Fruit fly (Drosophila melanogaster) whole organism, embryonic: ENCODE measurements around the gene CG31131.

Experiments
- Adf1 ChIP-seq: fragments of 200-800 bp; sonication (Bioruptor generic); IDR thresholded peaks from 2 replicates; pipeline ENCODE4 v1.3.6; 2022; ENCODE audit warnings: missing biosample characterization, missing genetic modification characterization
- B-H2 ChIP-seq: fragments of 200-800 bp; sonication (Bioruptor generic); optimal IDR thresholded peaks from 2 replicates; lab custom pipeline; 2018; ENCODE audit warnings: missing biosample characterization, mild to moderate bottlenecking, missing genetic modification characterization
- Bteb2 ChIP-seq: fragments of 200-800 bp; sonication (Bioruptor generic); optimal IDR thresholded peaks from 2 replicates; lab custom pipeline; 2016; ENCODE audit warnings: missing biosample characterization, missing genetic modification characterization
- C15 ChIP-seq: fragments of 200-800 bp; sonication (Bioruptor generic); IDR thresholded peaks from 3 replicates; pipeline ENCODE4 v1.3.6; 2022; ENCODE audit warnings: missing biosample characterization, missing genetic modification characterization
- CG10959 ChIP-seq: fragments of 200-800 bp; sonication (Bioruptor generic); IDR thresholded peaks from 2 replicates; pipeline ENCODE4 v1.3.6; 2022; ENCODE audit warnings: missing biosample characterization, missing genetic modification characterization
- CG11247 ChIP-seq: fragments of 200-800 bp; sonication (Bioruptor generic); IDR thresholded peaks from 2 replicates; pipeline ENCODE4 v1.3.6; 2022; ENCODE audit warnings: missing biosample characterization, missing genetic modification characterization
- CG12236 ChIP-seq: fragments of 200-800 bp; sonication (Bioruptor generic); optimal IDR thresholded peaks from 2 replicates; lab custom pipeline; 2016; ENCODE audit warnings: missing biosample characterization, missing genetic modification characterization
- CG12659 ChIP-seq: fragments of 200-800 bp; sonication (Bioruptor generic); optimal IDR thresholded peaks from 3 replicates; lab custom pipeline; 2017; ENCODE audit warnings: mild to moderate bottlenecking, missing biosample characterization, missing genetic modification reagents, missing genetic modification characterization
- CG13775 ChIP-seq: fragments of 200-800 bp; sonication (Bioruptor generic); optimal IDR thresholded peaks from 3 replicates; lab custom pipeline; 2017; ENCODE audit warnings: missing biosample characterization, mild to moderate bottlenecking, missing genetic modification characterization
- CG16863 ChIP-seq: fragments of 200-800 bp; sonication (Bioruptor generic); optimal IDR thresholded peaks from 3 replicates; lab custom pipeline; 2016; ENCODE audit warnings: missing biosample characterization, missing genetic modification characterization
- CG17359 ChIP-seq: fragments of 200-800 bp; sonication (Bioruptor generic); optimal IDR thresholded peaks from 3 replicates; lab custom pipeline; 2018; ENCODE audit warnings: missing biosample characterization, mild to moderate bottlenecking, missing genetic modification characterization, moderate library complexity
- CG17802 ChIP-seq: fragments of 200-800 bp; sonication (Bioruptor generic); optimal IDR thresholded peaks from 2 replicates; lab custom pipeline; 2018; ENCODE audit warnings: missing biosample characterization, mild to moderate bottlenecking, missing genetic modification characterization, moderate library complexity
- CG1792 ChIP-seq: fragments of 200-800 bp; sonication (Bioruptor generic); optimal IDR thresholded peaks from 2 replicates; lab custom pipeline; 2016; ENCODE audit warnings: missing biosample characterization, missing genetic modification characterization
- CG18619 ChIP-seq: fragments of 200-800 bp; sonication (Bioruptor generic); optimal IDR thresholded peaks from 3 replicates; lab custom pipeline; 2017; ENCODE audit warnings: missing biosample characterization, mild to moderate bottlenecking, missing genetic modification characterization
- CG32532 ChIP-seq: fragments of 200-800 bp; sonication (Bioruptor generic); IDR thresholded peaks from 2 replicates; pipeline ENCODE4 v1.3.6; 2022; ENCODE audit warnings: missing biosample characterization, missing genetic modification characterization
- CG3726 ChIP-seq: fragments of 200-800 bp; sonication (Bioruptor generic); IDR thresholded peaks from 3 replicates; pipeline ENCODE4, ENCODE4 v1.3.6; 2022; ENCODE audit warnings: missing biosample characterization, missing genetic modification characterization
- CG4707 ChIP-seq: fragments of 200-800 bp; sonication (Bioruptor generic); optimal IDR thresholded peaks from 2 replicates; lab custom pipeline; 2018; ENCODE audit warnings: missing biosample characterization, mild to moderate bottlenecking, missing genetic modification characterization, moderate library complexity
- CG6683 ChIP-seq: fragments of 200-800 bp; sonication (Bioruptor generic); optimal IDR thresholded peaks from 2 replicates; lab custom pipeline; 2017; ENCODE audit warnings: missing biosample characterization, mild to moderate bottlenecking, missing genetic modification characterization, missing genetic modification reagents
- CG6689 ChIP-seq: fragments of 200-800 bp; sonication (Bioruptor generic); IDR thresholded peaks from 2 replicates; pipeline ENCODE4 v1.3.6; 2022; ENCODE audit warnings: missing biosample characterization, missing genetic modification characterization
- CG9437 ChIP-seq: fragments of 200-800 bp; sonication (Bioruptor generic); optimal IDR thresholded peaks from 2 replicates; lab custom pipeline; 2018; ENCODE audit warnings: missing biosample characterization, mild to moderate bottlenecking, missing genetic modification characterization
- CG9932 ChIP-seq: fragments of 200-800 bp; sonication (Bioruptor generic); IDR thresholded peaks from 2 replicates; pipeline ENCODE4 v1.3.6; 2022; ENCODE audit warnings: missing biosample characterization, missing genetic modification characterization
- Fer1 ChIP-seq: fragments of 200-800 bp; sonication (Bioruptor generic); optimal IDR thresholded peaks from 2 replicates; lab custom pipeline; 2017; ENCODE audit warnings: missing biosample characterization, mild to moderate bottlenecking, missing genetic modification characterization
- HmgZ ChIP-seq: fragments of 200-800 bp; sonication (Bioruptor generic); optimal IDR thresholded peaks from 2 replicates; lab custom pipeline; 2018; ENCODE audit warnings: missing biosample characterization, mild to moderate bottlenecking, missing genetic modification characterization
- Hr39 ChIP-seq: fragments of >200 bp; optimal IDR thresholded peaks from 2 replicates; lab custom pipeline; 2017
- Hsf ChIP-seq: fragments of 200-800 bp; sonication (Bioruptor generic); optimal IDR thresholded peaks from 3 replicates; lab custom pipeline; 2016; ENCODE audit warnings: missing biosample characterization, missing genetic modification characterization
- Nf-YC ChIP-seq: fragments of 200-800 bp; optimal IDR thresholded peaks from 3 replicates; lab custom pipeline; 2019; ENCODE audit warnings: missing biosample characterization, mild to moderate bottlenecking, missing genetic modification characterization, moderate library complexity
- Ptx1 ChIP-seq: fragments of 200-800 bp; sonication (Bioruptor generic); IDR thresholded peaks from 2 replicates; pipeline ENCODE4 v1.3.6; 2022; ENCODE audit warnings: missing biosample characterization, missing genetic modification characterization
- Sry-δ ChIP-seq: fragments of 200-800 bp; sonication (Bioruptor generic); optimal IDR thresholded peaks from 2 replicates; lab custom pipeline; 2016; ENCODE audit warnings: missing biosample characterization, missing genetic modification characterization
- Usf ChIP-seq: fragments of 200-800 bp; sonication (Bioruptor generic); optimal IDR thresholded peaks from 2 replicates; lab custom pipeline; 2017; ENCODE audit warnings: missing genotype, missing biosample characterization, missing genetic modification characterization
- ab ChIP-seq: fragments of 200-800 bp; sonication (Bioruptor generic); optimal IDR thresholded peaks from 2 replicates; lab custom pipeline; 2016; ENCODE audit warnings: missing biosample characterization, missing genetic modification characterization
- amos ChIP-seq: fragments of 200-800 bp; sonication (Bioruptor generic); IDR thresholded peaks from 2 replicates; pipeline ENCODE4 v1.3.6; 2022; ENCODE audit warnings: missing biosample characterization, missing genetic modification characterization; ENCODE audit not compliant: partially characterized antibody
- aop ChIP-seq: fragments of 200-800 bp; sonication (Bioruptor generic); IDR thresholded peaks from 2 replicates; pipeline ENCODE4 v1.3.6; 2022; ENCODE audit warnings: missing biosample characterization, missing genetic modification characterization
- ase ChIP-seq: fragments of 200-800 bp; sonication (Bioruptor generic); IDR thresholded peaks from 3 replicates; pipeline ENCODE4 v1.3.6; 2022; ENCODE audit warnings: missing biosample characterization, missing genetic modification characterization
- cato ChIP-seq: fragments of 200-800 bp; sonication (Bioruptor generic); optimal IDR thresholded peaks from 2 replicates; lab custom pipeline; 2016; ENCODE audit warnings: missing biosample characterization, missing genetic modification characterization, borderline replicate concordance
- chinmo ChIP-seq: fragments of 200-800 bp; sonication (Bioruptor generic); IDR thresholded peaks from 4 replicates; pipeline ENCODE4 v1.3.6; 2022; ENCODE audit warnings: missing biosample characterization, missing genetic modification characterization; ENCODE audit not compliant: partially characterized antibody
- chn ChIP-seq: fragments of 200-800 bp; sonication (Bioruptor generic); optimal IDR thresholded peaks from 2 replicates; lab custom pipeline; 2016; ENCODE audit warnings: missing biosample characterization, missing genetic modification characterization
- da ChIP-seq: fragments of 200-800 bp; sonication (Bioruptor generic); optimal IDR thresholded peaks from 2 replicates; lab custom pipeline; 2016; ENCODE audit warnings: missing biosample characterization, missing genetic modification characterization
- dan ChIP-seq: fragments of 200-800 bp; sonication (Bioruptor generic); IDR thresholded peaks from 2 replicates; pipeline ENCODE4 v1.3.6; 2022; ENCODE audit warnings: missing biosample characterization, missing genetic modification characterization
- disco-r ChIP-seq: fragments of 200-800 bp; sonication (Bioruptor generic); optimal IDR thresholded peaks from 2 replicates; lab custom pipeline; 2016; ENCODE audit warnings: missing biosample characterization, missing genetic modification characterization
- dysf ChIP-seq: fragments of 200-800 bp; sonication (Bioruptor generic); IDR thresholded peaks from 3 replicates; pipeline ENCODE4 v1.3.6; 2022; ENCODE audit warnings: missing biosample characterization, missing genetic modification characterization
- gce ChIP-seq: fragments of 200-800 bp; sonication (Bioruptor generic); IDR thresholded peaks from 3 replicates; pipeline ENCODE4 v1.3.6; 2022; ENCODE audit warnings: missing biosample characterization, missing genetic modification characterization
- hth ChIP-seq: fragments of >200 bp; optimal IDR thresholded peaks from 2 replicates; lab custom pipeline; 2017; ENCODE audit warnings: inconsistent platforms
- ken ChIP-seq: fragments of 200-800 bp; sonication (Bioruptor generic); IDR thresholded peaks from 3 replicates; pipeline ENCODE4 v1.3.6; 2022; ENCODE audit warnings: missing biosample characterization, missing genetic modification characterization
- nau ChIP-seq: fragments of 200-800 bp; sonication (Bioruptor generic); optimal IDR thresholded peaks from 3 replicates; lab custom pipeline; 2017; ENCODE audit warnings: missing biosample characterization, mild to moderate bottlenecking, missing genetic modification characterization, missing genetic modification reagents
- pan ChIP-seq, 4 experiments: fragments of >200 bp in 3 of 4; fragments of 200-800 bp in 1 of 4; sonication (Bioruptor generic) in 1 of 4; optimal IDR thresholded peaks in 3 of 4; IDR thresholded peaks in 1 of 4; 2 replicates each; pipeline versions ENCODE4 v1.3.6 to Lab custom; 2017 to 2022; ENCODE audit warnings: missing biosample characterization in 2 of 4, missing genetic modification characterization in 2 of 4, mixed read lengths in 1 of 4
- phol ChIP-seq: fragments of 200-800 bp; sonication (Bioruptor generic); optimal IDR thresholded peaks from 3 replicates; lab custom pipeline; 2018; ENCODE audit warnings: missing biosample characterization, mild to moderate bottlenecking, missing genetic modification characterization, moderate library complexity
- pita ChIP-seq: fragments of 200-800 bp; sonication (Bioruptor generic); optimal IDR thresholded peaks from 2 replicates; lab custom pipeline; 2017; ENCODE audit warnings: missing biosample characterization, mild to moderate bottlenecking, missing genetic modification characterization
- row ChIP-seq: fragments of 200-800 bp; sonication (Bioruptor generic); IDR thresholded peaks from 3 replicates; pipeline ENCODE4 v1.3.6; 2022; ENCODE audit warnings: missing biosample characterization, missing genetic modification characterization
- sens-2 ChIP-seq: fragments of 200-800 bp; sonication (Bioruptor generic); IDR thresholded peaks from 2 replicates; pipeline ENCODE4 v1.3.6; 2022; ENCODE audit warnings: missing biosample characterization, missing genetic modification characterization
- seq ChIP-seq: fragments of 200-800 bp; sonication (Bioruptor generic); IDR thresholded peaks from 2 replicates; pipeline ENCODE4 v1.3.6; 2022; ENCODE audit warnings: missing biosample characterization, missing genetic modification characterization
- slp2 ChIP-seq: fragments of 200-800 bp; sonication (Bioruptor generic); optimal IDR thresholded peaks from 2 replicates; lab custom pipeline; 2016; ENCODE audit warnings: missing biosample characterization, missing genetic modification characterization
- wdn ChIP-seq: fragments of 200-800 bp; sonication (Bioruptor generic); IDR thresholded peaks from 2 replicates; pipeline ENCODE4 v1.3.6; 2022; ENCODE audit warnings: missing biosample characterization, missing genetic modification characterization

The CG31131 gene

dm6 chr3R:27988189-27988588 lies 25.2 kb upstream of the CG31131 start, which contains the start of gene betaTub97EF (continued):
- no peak for TF ChIP-seq CG1792
- TF ChIP-seq aop (GFP tag; lab: Robert Waterston, UW): no peak; the same call in 1 of the 2 replicates
- TF ChIP-seq CG6683: no peak
- peak; percentile 48 for TF ChIP-seq row (GFP tag; lab: Robert Waterston, UW)
- TF ChIP-seq seq (GFP tag; lab: Robert Waterston, UW): 0 out of 2 replicates have a peak, but pooled peaks have one; percentile 9
- no peak for TF ChIP-seq cato (GFP tag; lab: Kevin White, UChicago)
- no peak for TF ChIP-seq ab (GFP tag; lab: Kevin White, UChicago)
- TF ChIP-seq Nf-YC (tag; lab: Kevin White, UChicago): no peak
- TF ChIP-seq pan (optimal IDR thresholded peaks at IDR 0.05; lab: Kevin White, UChicago): no peak
- TF ChIP-seq pan (GFP tag; optimal IDR thresholded peaks at IDR 0.05 in 1 of 2, IDR thresholded peaks at IDR 0.05 in 1 of 2): peak in 1 of 2 experiments; percentile 24
- TF ChIP-seq dysf (GFP tag; lab: Robert Waterston, UW): peak; percentile 32; the same call in 2 of the 3 replicates
- TF ChIP-seq B-H2 (GFP tag; lab: Kevin White, UChicago): peak; percentile 10
- 0 out of 2 replicates have a peak, but pooled peaks have one; percentile 25 for TF ChIP-seq CG11247
- TF ChIP-seq Hsf (GFP tag; lab: Kevin White, UChicago): no peak
- TF ChIP-seq slp2 (GFP tag; lab: Kevin White, UChicago): no peak
- no peak for TF ChIP-seq CG18619
- no peak for TF ChIP-seq C15 (GFP tag; lab: Robert Waterston, UW)
- TF ChIP-seq CG12659: no peak
- TF ChIP-seq Usf (GFP tag; lab: Kevin White, UChicago): no peak
- no peak for TF ChIP-seq CG6689 (GFP tag; lab: Robert Waterston, UW)
- no peak for TF ChIP-seq CG9437 (GFP tag; lab: Kevin White, UChicago)
- TF ChIP-seq wdn (GFP tag; lab: Robert Waterston, UW): no peak
- TF ChIP-seq CG10959 (GFP tag; lab: Robert Waterston, UW): no peak
- TF ChIP-seq CG16863 (GFP tag; lab: Kevin White, UChicago): no peak
- no peak for TF ChIP-seq Bteb2 (GFP tag; lab: Kevin White, UChicago)
- no peak for TF ChIP-seq CG17802 (tag; lab: Kevin White, UChicago)
- TF ChIP-seq gce: peak; percentile 18; the same call in 1 of the 3 replicates
- no peak for TF ChIP-seq pita (GFP tag; lab: Kevin White, UChicago)
- TF ChIP-seq sens-2 (GFP tag; lab: Robert Waterston, UW): 0 out of 2 replicates have a peak, but pooled peaks have one; percentile 6
- TF ChIP-seq CG13775 (GFP tag; lab: Kevin White, UChicago): no peak
- TF ChIP-seq disco-r (GFP tag; lab: Kevin White, UChicago): no peak
- 0 out of 3 replicates have a peak, but pooled peaks have one; percentile 42 for TF ChIP-seq ken (GFP tag; lab: Robert Waterston, UW)
- TF ChIP-seq da: no peak
- TF ChIP-seq HmgZ (tag; lab: Kevin White, UChicago): peak; percentile 29
- TF ChIP-seq CG3726 (GFP tag; lab: Robert Waterston, UW): no peak
- no peak for TF ChIP-seq CG12236
- peak; percentile 68; the same call in 1 of the 4 replicates for TF ChIP-seq chinmo
- 0 out of 3 replicates have a peak, but pooled peaks have one; percentile 8 for TF ChIP-seq ase (GFP tag; lab: Robert Waterston, UW)
- peak; percentile 35; the same call in 1 of the 2 replicates for TF ChIP-seq CG32532 (GFP tag; lab: Robert Waterston, UW)
- TF ChIP-seq dan (GFP tag; lab: Robert Waterston, UW): no peak
- TF ChIP-seq CG17359 (tag; lab: Kevin White, UChicago): no peak
- no peak for TF ChIP-seq Adf1 (GFP tag; lab: Robert Waterston, UW)
- TF ChIP-seq amos (GFP tag; lab: Robert Waterston, UW): no peak; the same call in 1 of the 2 replicates
- no peak for TF ChIP-seq Sry-δ (GFP tag; lab: Kevin White, UChicago)
- no peak for TF ChIP-seq nau (GFP tag; lab: Kevin White, UChicago)
- no peak for TF ChIP-seq Fer1 (GFP tag; lab: Kevin White, UChicago)
- TF ChIP-seq chn: no peak
- peak; percentile 9 for TF ChIP-seq CG4707
- TF ChIP-seq Ptx1: no peak
- TF ChIP-seq CG9932: peak; percentile 49
- TF ChIP-seq hth (lab: Kevin White, UChicago): no peak
- no peak for TF ChIP-seq phol
- TF ChIP-seq Hr39 (lab: Kevin White, UChicago): no peak
